Worm (Caenorhabditis elegans): ENCODE results near the gene zmp-3.

Gene zmp-3

ce11 chrV:2857842-2858241 is 51.6 kb downstream of the zmp-3 start, which contains the start of gene srj-55:
srj-55 (minus strand) TSS chrV:2857942.
- no peak for TF ChIP-seq hmbx-1 (tag; optimal IDR thresholded peaks at IDR 0.05)
- TF ChIP-seq tra-4 (tag; optimal IDR thresholded peaks at IDR 0.05): no peak
- TF ChIP-seq ceh-36 (tag; optimal IDR thresholded peaks at IDR 0.05): no peak
- TF ChIP-seq sea-1 (GFP tag; conservative IDR thresholded peaks at IDR 0.05): no peak
- no peak for TF ChIP-seq tbx-37 (GFP tag; conservative IDR thresholded peaks at IDR 0.05)
- no peak for TF ChIP-seq hnd-1 (tag; optimal IDR thresholded peaks at IDR 0.05)
- TF ChIP-seq flt-1 (GFP tag; IDR thresholded peaks at IDR 0.05): no peak

Measured in whole organism, early embryonic.